Fruit fly (Drosophila melanogaster) whole organism, embryonic: ENCODE data around the gene Uba4.

Source experiments
- Ada2b ChIP-seq: fragments of 200-800 bp; sonication (Bioruptor generic); IDR thresholded peaks from 2 replicates; pipeline ENCODE4 v1.3.6; 2022; ENCODE audit warnings: missing biosample characterization, missing genetic modification characterization
- Atf6 ChIP-seq: fragments of 200-800 bp; sonication (Bioruptor generic); IDR thresholded peaks from 2 replicates; pipeline ENCODE4 v1.3.6; 2022; ENCODE audit warnings: missing biosample characterization, missing genetic modification characterization
- Awh ChIP-seq: fragments of 200-800 bp; sonication (Bioruptor generic); IDR thresholded peaks from 2 replicates; pipeline ENCODE4, ENCODE4 v1.3.6; 2022; ENCODE audit warnings: missing biosample characterization, missing genetic modification characterization
- BEAF-32 ChIP-seq: fragments of 200-800 bp; sonication (Bioruptor generic); optimal IDR thresholded peaks from 3 replicates; lab custom pipeline; 2017; ENCODE audit warnings: missing biosample characterization, missing genetic modification characterization, mild to moderate bottlenecking, moderate library complexity, missing genetic modification reagents
- CG11247 ChIP-seq: fragments of 200-800 bp; sonication (Bioruptor generic); IDR thresholded peaks from 2 replicates; pipeline ENCODE4 v1.3.6; 2022; ENCODE audit warnings: missing biosample characterization, missing genetic modification characterization
- CG12219 ChIP-seq: fragments of 200-800 bp; sonication (Bioruptor generic); optimal IDR thresholded peaks from 3 replicates; lab custom pipeline; 2018; ENCODE audit warnings: missing biosample characterization, mild to moderate bottlenecking, missing genetic modification characterization
- CG12391 ChIP-seq: fragments of 200-800 bp; sonication (Bioruptor generic); optimal IDR thresholded peaks from 3 replicates; lab custom pipeline; 2018; ENCODE audit warnings: missing biosample characterization, mild to moderate bottlenecking, missing genetic modification characterization, moderate library complexity
- CG12769 ChIP-seq: fragments of 200-800 bp; sonication (Bioruptor generic); optimal IDR thresholded peaks from 2 replicates; lab custom pipeline; 2019; ENCODE audit warnings: missing biosample characterization, mild to moderate bottlenecking, missing genetic modification characterization, moderate library complexity
- CG14441 ChIP-seq: fragments of 200-800 bp; sonication (Bioruptor generic); IDR thresholded peaks from 2 replicates; pipeline ENCODE4 v1.3.6; 2022; ENCODE audit warnings: missing biosample characterization, missing genetic modification characterization
- CG14667 ChIP-seq: fragments of 200-800 bp; sonication (Bioruptor generic); IDR thresholded peaks from 2 replicates; pipeline ENCODE4 v1.3.6; 2022; ENCODE audit warnings: missing biosample characterization, missing genetic modification characterization
- CG14710 ChIP-seq: fragments of 200-800 bp; sonication (Bioruptor generic); optimal IDR thresholded peaks from 3 replicates; lab custom pipeline; 2019; ENCODE audit warnings: missing biosample characterization, mild to moderate bottlenecking, missing genetic modification characterization, moderate library complexity
- CG14965 ChIP-seq: fragments of 200-800 bp; sonication (Bioruptor generic); optimal IDR thresholded peaks from 2 replicates; lab custom pipeline; 2016; ENCODE audit warnings: missing biosample characterization, missing genetic modification characterization, borderline replicate concordance
- CG15479 ChIP-seq: fragments of 200-800 bp; sonication (Bioruptor generic); optimal IDR thresholded peaks from 3 replicates; lab custom pipeline; 2019; ENCODE audit warnings: missing biosample characterization, mild to moderate bottlenecking, missing genetic modification characterization, moderate library complexity
- CG15696 ChIP-seq: fragments of 200-800 bp; sonication (Bioruptor generic); optimal IDR thresholded peaks from 2 replicates; lab custom pipeline; 2019; ENCODE audit warnings: missing biosample characterization, mild to moderate bottlenecking, missing genetic modification characterization, moderate library complexity
- CG17361 ChIP-seq: fragments of 200-800 bp; sonication (Bioruptor generic); IDR thresholded peaks from 3 replicates; pipeline ENCODE4 v1.3.6; 2022; ENCODE audit warnings: missing biosample characterization, missing genetic modification characterization
- CG17829 ChIP-seq: fragments of 200-800 bp; optimal IDR thresholded peaks from 2 replicates; lab custom pipeline; 2019; ENCODE audit warnings: missing biosample characterization, mild to moderate bottlenecking, missing genetic modification characterization, moderate library complexity
- CG18262 ChIP-seq: fragments of 200-800 bp; optimal IDR thresholded peaks from 3 replicates; lab custom pipeline; 2019; ENCODE audit warnings: missing biosample characterization, mild to moderate bottlenecking, missing genetic modification characterization, moderate library complexity
- CG2199 ChIP-seq: fragments of 200-800 bp; sonication (Bioruptor generic); IDR thresholded peaks from 3 replicates; pipeline ENCODE4 v1.3.6; 2022; ENCODE audit warnings: missing biosample characterization, missing genetic modification characterization
- CG2712 ChIP-seq: fragments of 200-800 bp; optimal IDR thresholded peaks from 3 replicates; lab custom pipeline; 2019; ENCODE audit warnings: missing biosample characterization, mild to moderate bottlenecking, missing genetic modification characterization, moderate library complexity
- CG8281 ChIP-seq: fragments of 200-800 bp; sonication (Bioruptor generic); optimal IDR thresholded peaks from 2 replicates; lab custom pipeline; 2018; ENCODE audit warnings: missing biosample characterization, mild to moderate bottlenecking, missing genetic modification characterization, moderate library complexity
- D ChIP-seq, 2 experiments: fragments of 200-800 bp in 1 of 2; fragments of >200 bp in 1 of 2; sonication (Bioruptor generic) in 1 of 2; optimal IDR thresholded peaks; 2 replicates in 1 of 2; 3 replicates in 1 of 2; lab custom pipeline; 2017; ENCODE audit warnings: mild to moderate bottlenecking in 1 of 2, missing biosample characterization in 1 of 2, missing genetic modification characterization in 1 of 2, missing genetic modification reagents in 1 of 2
- D19A ChIP-seq: fragments of 200-800 bp; optimal IDR thresholded peaks from 3 replicates; lab custom pipeline; 2019; ENCODE audit warnings: missing biosample characterization, mild to moderate bottlenecking, missing genetic modification characterization, moderate library complexity
- Dref ChIP-seq: fragments of 200-800 bp; sonication (Bioruptor generic); IDR thresholded peaks from 2 replicates; pipeline ENCODE4 v1.3.6; 2022; ENCODE audit warnings: missing biosample characterization, missing genetic modification characterization
- H15 ChIP-seq: fragments of 200-800 bp; sonication (Bioruptor generic); IDR thresholded peaks from 3 replicates; pipeline ENCODE4 v1.3.6; 2022; ENCODE audit warnings: missing biosample characterization, missing genetic modification characterization
- Lpt ChIP-seq: fragments of >200 bp; optimal IDR thresholded peaks from 2 replicates; lab custom pipeline; 2018; ENCODE audit warnings: missing biosample characterization, missing genetic modification characterization
- MESR4 ChIP-seq: fragments of 200-800 bp; sonication (Bioruptor generic); optimal IDR thresholded peaks from 2 replicates; lab custom pipeline; 2018; ENCODE audit warnings: missing biosample characterization, mild to moderate bottlenecking, missing genetic modification characterization, moderate library complexity
- Med ChIP-seq: fragments of 200-800 bp; sonication (Bioruptor generic); peaks from one replicate; lab custom pipeline; 2016; ENCODE audit warnings: missing biosample characterization, missing genetic modification characterization, mild to moderate bottlenecking, inconsistent platforms, moderate library complexity
- Oli ChIP-seq: fragments of 200-800 bp; sonication (Bioruptor generic); optimal IDR thresholded peaks from 2 replicates; lab custom pipeline; 2018; ENCODE audit warnings: missing biosample characterization, mild to moderate bottlenecking, missing genetic modification characterization, moderate library complexity
- Ssrp ChIP-seq: fragments of 200-800 bp; sonication (Bioruptor generic); optimal IDR thresholded peaks from 2 replicates; lab custom pipeline; 2018; ENCODE audit warnings: missing biosample characterization, mild to moderate bottlenecking, missing genetic modification characterization, moderate library complexity
- Xrp1 ChIP-seq: fragments of 200-800 bp; sonication (Bioruptor generic); IDR thresholded peaks from 2 replicates; pipeline ENCODE4 v1.3.6; 2022; ENCODE audit warnings: missing biosample characterization, missing genetic modification characterization
- ac ChIP-seq: fragments of 200-800 bp; sonication (Bioruptor generic); optimal IDR thresholded peaks from 3 replicates; lab custom pipeline; 2017; ENCODE audit warnings: missing biosample characterization, mild to moderate bottlenecking, missing genetic modification characterization
- az2 ChIP-seq: fragments of 200-800 bp; sonication (Bioruptor generic); optimal IDR thresholded peaks from 3 replicates; lab custom pipeline; 2016; ENCODE audit warnings: missing biosample characterization, missing genetic modification characterization
- bsh ChIP-seq, 2 experiments: fragments of 200-800 bp; sonication (Bioruptor generic); optimal IDR thresholded peaks; 2 replicates each; lab custom pipeline; 2017 to 2018; ENCODE audit warnings: mild to moderate bottlenecking in 2 of 2, missing biosample characterization in 2 of 2, missing genetic modification characterization in 2 of 2, moderate library complexity in 1 of 2
- cad ChIP-seq: fragments of >200 bp; optimal IDR thresholded peaks from 2 replicates; lab custom pipeline; 2017; ENCODE audit warnings: missing biosample characterization, missing genetic modification characterization
- dmrt11E ChIP-seq: fragments of 200-800 bp; sonication (Bioruptor generic); optimal IDR thresholded peaks from 3 replicates; lab custom pipeline; 2018; ENCODE audit warnings: missing biosample characterization, mild to moderate bottlenecking, missing genetic modification characterization, moderate library complexity
- dmrt99B ChIP-seq: fragments of 200-800 bp; sonication (Bioruptor generic); optimal IDR thresholded peaks from 2 replicates; lab custom pipeline; 2018; ENCODE audit warnings: missing biosample characterization, mild to moderate bottlenecking, missing genetic modification characterization, moderate library complexity
- gce ChIP-seq: fragments of 200-800 bp; sonication (Bioruptor generic); IDR thresholded peaks from 3 replicates; pipeline ENCODE4 v1.3.6; 2022; ENCODE audit warnings: missing biosample characterization, missing genetic modification characterization
- kah ChIP-seq: fragments of 200-800 bp; sonication (Bioruptor generic); optimal IDR thresholded peaks from 2 replicates; lab custom pipeline; 2018; ENCODE audit warnings: missing biosample characterization, mild to moderate bottlenecking, missing genetic modification characterization
- lola ChIP-seq, 3 experiments: fragments of >200 bp in 2 of 3; fragments of 200-800 bp in 1 of 3; sonication (Bioruptor generic) in 1 of 3; optimal IDR thresholded peaks; 2 replicates each; lab custom pipeline; 2017 to 2019; ENCODE audit warnings: missing biosample characterization in 3 of 3, missing genetic modification characterization in 3 of 3, mild to moderate bottlenecking in 1 of 3, moderate library complexity in 1 of 3
- phol ChIP-seq: fragments of 200-800 bp; sonication (Bioruptor generic); optimal IDR thresholded peaks from 3 replicates; lab custom pipeline; 2018; ENCODE audit warnings: missing biosample characterization, mild to moderate bottlenecking, missing genetic modification characterization, moderate library complexity
- sens ChIP-seq: fragments of 200-800 bp; sonication (Bioruptor generic); peaks from one replicate; lab custom pipeline; 2016; ENCODE audit warnings: missing biosample characterization, missing genetic modification characterization
- tll ChIP-seq, 2 experiments: fragments of 200-800 bp in 1 of 2; fragments of >200 bp in 1 of 2; sonication (Bioruptor generic) in 1 of 2; optimal IDR thresholded peaks; 2 replicates each; lab custom pipeline; 2017 to 2019; ENCODE audit warnings: missing biosample characterization in 2 of 2, missing genetic modification characterization in 2 of 2, mild to moderate bottlenecking in 1 of 2, moderate library complexity in 1 of 2
- ttk ChIP-seq: fragments of 200-800 bp; sonication (Bioruptor generic); IDR thresholded peaks from 2 replicates; pipeline ENCODE4 v2.1.2; 2022; ENCODE audit warnings: missing biosample characterization, missing genetic modification characterization
- vfl ChIP-seq: fragments of 200-800 bp; sonication (Bioruptor generic); optimal IDR thresholded peaks from 2 replicates; lab custom pipeline; 2016; ENCODE audit warnings: missing biosample characterization, missing genetic modification characterization
- vvl ChIP-seq: fragments of 200-800 bp; sonication (Bioruptor generic); IDR thresholded peaks from 2 replicates; pipeline ENCODE4 v1.3.6; 2022; ENCODE audit warnings: missing biosample characterization, missing genetic modification characterization
- z ChIP-seq: fragments of 200-800 bp; sonication (Bioruptor generic); IDR thresholded peaks from 3 replicates; pipeline ENCODE4 v1.3.6; 2022; ENCODE audit warnings: missing biosample characterization, missing genetic modification characterization
- zen ChIP-seq: fragments of 200-800 bp; sonication (Bioruptor generic); optimal IDR thresholded peaks from 3 replicates; lab custom pipeline; 2018; ENCODE audit warnings: missing biosample characterization, mild to moderate bottlenecking, missing genetic modification characterization, moderate library complexity
- zfh2 ChIP-seq: fragments of 200-800 bp; sonication (Bioruptor generic); optimal IDR thresholded peaks from 2 replicates; lab custom pipeline; 2016; ENCODE audit warnings: missing biosample characterization, missing genetic modification characterization

Gene Uba4

DNA sequence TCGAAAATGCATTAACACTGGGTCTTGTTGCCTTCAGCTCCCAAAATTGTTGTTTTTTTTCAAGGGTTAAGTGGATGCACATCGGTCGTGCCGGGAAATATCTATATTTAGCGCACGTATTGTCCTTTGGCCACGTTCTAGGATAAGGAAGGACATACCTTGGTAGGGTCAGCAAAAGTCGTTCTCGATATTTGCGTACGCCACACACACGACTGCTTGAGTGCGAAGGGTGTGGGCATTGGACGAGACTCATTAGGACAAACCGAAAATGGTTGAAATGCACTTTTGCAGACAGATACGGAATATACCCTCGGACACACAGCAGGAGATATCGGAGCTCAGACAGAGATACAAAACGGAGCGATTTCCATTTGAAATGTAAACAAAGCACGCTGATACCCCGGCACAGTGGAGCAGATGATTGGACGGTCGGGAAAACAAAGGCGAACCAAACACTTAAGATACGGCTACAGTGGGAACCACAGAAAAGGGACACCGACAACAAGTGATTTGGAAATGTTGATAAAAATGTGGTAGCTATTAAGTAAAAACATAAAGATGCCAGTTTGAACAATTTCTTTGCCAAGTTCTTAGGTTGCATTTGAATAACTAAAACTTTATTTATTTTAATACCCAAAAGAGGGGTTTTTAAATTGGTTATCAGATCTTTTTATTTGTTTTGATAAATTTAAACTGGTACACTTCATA is 28.3 kb downstream of the Uba4 start (continued):
- TF ChIP-seq CG14710 (tag; lab: Kevin White, UChicago) (peak; percentile 9), CG14667 (no peak), zen (tag; lab: Kevin White, UChicago) (peak; percentile 90), CG17829 (tag; lab: Kevin White, UChicago) (peak; percentile 40), vvl (GFP tag; lab: Robert Waterston, UW) (peak; percentile 24; the same call in 1 of the 2 replicates), az2 (GFP tag; lab: Kevin White, UChicago) (peak; percentile 0), Med (peak; percentile 43), CG14965 (GFP tag; lab: Kevin White, UChicago) (no peak), CG11247 (GFP tag; lab: Robert Waterston, UW) (no peak), CG12391 (tag; lab: Kevin White, UChicago) (peak; percentile 4), Dref (no peak), CG15696 (tag; lab: Kevin White, UChicago) (no peak), Oli (tag; lab: Kevin White, UChicago) (peak; percentile 1), sens (GFP tag; lab: Kevin White, UChicago) (peak; percentile 77), gce (GFP tag; lab: Robert Waterston, UW) (0 out of 3 replicates have a peak, but pooled peaks have one; percentile 24), CG12219 (GFP tag; lab: Kevin White, UChicago) (no peak), tll (GFP tag; optimal IDR thresholded peaks at IDR 0.05; lab: Kevin White, UChicago) (peak in 1 of 2 experiments; percentile 81), dmrt11E (tag; lab: Kevin White, UChicago) (peak; percentile 31), z (GFP tag; lab: Robert Waterston, UW) (0 out of 3 replicates have a peak, but pooled peaks have one; percentile 12), D19A (tag; lab: Kevin White, UChicago) (peak; percentile 30), D (optimal IDR thresholded peaks at IDR 0.05; lab: Kevin White, UChicago) (no peak), D (GFP tag; optimal IDR thresholded peaks at IDR 0.05; lab: Kevin White, UChicago) (peak; percentile 22), lola (GFP tag; optimal IDR thresholded peaks at IDR 0.05; lab: Kevin White, UChicago) (peak in 1 of 3 experiments; percentile 9), H15 (GFP tag; lab: Robert Waterston, UW) (no peak), CG15479 (peak; percentile 87), cad (GFP tag; lab: Kevin White, UChicago) (no peak), ttk (GFP tag; lab: Robert Waterston, UW) (no peak), CG2712 (tag; lab: Kevin White, UChicago) (peak; percentile 15), CG2199 (0 out of 3 replicates have a peak, but pooled peaks have one; percentile 27), CG18262 (peak; percentile 20), CG17361 (0 out of 3 replicates have a peak, but pooled peaks have one; percentile 12), bsh (GFP tag; optimal IDR thresholded peaks at IDR 0.05; lab: Kevin White, UChicago) (peak in 1 of 2 experiments; percentile 35), Awh (GFP tag; lab: Robert Waterston, UW) (no peak)

DNA sequence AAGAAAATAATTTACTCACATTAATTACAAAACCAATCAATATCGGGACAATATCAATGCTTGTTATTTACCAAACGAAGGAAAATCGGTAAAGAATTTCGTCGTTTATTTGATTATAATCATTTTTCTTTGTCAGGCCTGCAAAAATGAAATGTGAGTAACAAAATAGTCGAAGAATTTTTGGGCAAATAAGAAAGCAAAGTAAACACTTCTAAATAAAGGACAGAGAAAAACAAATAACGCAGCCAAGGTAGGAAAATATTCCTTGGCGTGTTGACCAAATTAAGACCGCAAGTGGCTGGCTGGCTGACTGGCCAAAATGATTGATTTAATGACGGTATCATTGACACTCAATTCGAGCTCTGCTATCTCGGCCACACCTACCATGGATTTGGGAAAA is 30.9 kb downstream of the Uba4 start:
- TF ChIP-seq CG12769 (tag; lab: Kevin White, UChicago) = no peak
- TF ChIP-seq Atf6 = no peak
- 0 out of 3 replicates have a peak, but pooled peaks have one; percentile 15 for TF ChIP-seq z (GFP tag; lab: Robert Waterston, UW)
- no peak for TF ChIP-seq phol (tag; lab: Kevin White, UChicago)
- TF ChIP-seq dmrt99B (tag; lab: Kevin White, UChicago) = no peak
- peak; percentile 19 for TF ChIP-seq CG8281 (tag; lab: Kevin White, UChicago)
- no peak for TF ChIP-seq BEAF-32 (GFP tag; lab: Kevin White, UChicago)
- TF ChIP-seq CG14441 (GFP tag; lab: Robert Waterston, UW) = no peak
- TF ChIP-seq Ada2b (GFP tag; lab: Robert Waterston, UW) = no peak
- TF ChIP-seq CG15696 (tag; lab: Kevin White, UChicago) = peak; percentile 66
- TF ChIP-seq vfl (GFP tag; lab: Kevin White, UChicago) = no peak
- TF ChIP-seq kah (GFP tag; lab: Kevin White, UChicago) = no peak
- no peak for TF ChIP-seq Lpt
- 0 out of 2 replicates have a peak, but pooled peaks have one; percentile 7 for TF ChIP-seq Xrp1 (GFP tag; lab: Robert Waterston, UW)
- peak; percentile 19 for TF ChIP-seq ac (GFP tag; lab: Kevin White, UChicago)
- no peak for TF ChIP-seq MESR4 (GFP tag; lab: Kevin White, UChicago)
- no peak for TF ChIP-seq dmrt11E (tag; lab: Kevin White, UChicago)
- TF ChIP-seq zfh2 (GFP tag; lab: Kevin White, UChicago) = no peak
- no peak for TF ChIP-seq Ssrp (tag; lab: Kevin White, UChicago)
